Worm (Caenorhabditis elegans): ENCODE measurements around the gene srx-44.
A peak's percentile ranks its signal among the peaks of the same experiment; 100 is the strongest.

The srx-44 gene

DNA sequence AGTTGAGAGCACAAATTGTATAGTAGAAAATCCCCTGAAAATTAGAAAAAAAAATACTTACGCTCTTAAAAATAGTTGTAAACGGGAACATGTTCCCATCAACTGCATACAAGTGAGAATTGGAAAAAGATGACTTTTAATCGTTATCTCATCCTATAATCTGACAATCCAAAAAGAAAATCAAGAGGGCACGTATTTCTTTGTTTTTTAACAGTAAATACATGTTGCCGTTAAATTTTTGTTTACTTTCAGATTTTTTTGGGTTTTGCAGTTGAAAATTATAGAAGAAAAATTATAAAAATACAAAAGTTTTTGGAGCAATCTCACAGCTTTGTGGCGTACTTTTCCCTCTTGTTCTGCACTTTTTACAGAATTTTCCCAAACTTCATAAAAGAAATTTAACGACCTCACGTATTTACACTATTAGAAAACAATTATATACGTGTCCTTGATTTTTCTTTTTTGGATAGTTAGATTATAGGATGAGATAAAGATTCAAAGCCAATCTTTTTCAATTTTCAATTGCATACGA lies 23.4 kb upstream of the srx-44 start, which contains the start of the genes C06C6.9 and C06C6.8:
TSS of gene C06C6.9 (minus strand) at position 101 of the 532 bp plus-strand sequence.
TSS of gene C06C6.8 (plus strand) at position 482 of the 532 bp plus-strand sequence.
- TF ChIP-seq klf-2 (GFP tag; conservative IDR thresholded peaks at IDR 0.05) (no peak), ref-1 (GFP tag; conservative IDR thresholded peaks at IDR 0.05) (no peak), cog-1 (tag; optimal IDR thresholded peaks at IDR 0.05) (no peak), med-1 (GFP tag; optimal IDR thresholded peaks at IDR 0.05; ENCODE audit: insufficient read depth) (no peak), tab-1 (GFP tag; IDR thresholded peaks at IDR 0.05) (no peak), ztf-23 (GFP tag; IDR thresholded peaks at IDR 0.05) (no peak), ztf-29 (GFP tag; IDR thresholded peaks at IDR 0.05) (no peak), T22C8.4 (GFP tag; IDR thresholded peaks at IDR 0.05) (no peak), flt-1 (GFP tag; IDR thresholded peaks at IDR 0.05) (no peak)

DNA sequence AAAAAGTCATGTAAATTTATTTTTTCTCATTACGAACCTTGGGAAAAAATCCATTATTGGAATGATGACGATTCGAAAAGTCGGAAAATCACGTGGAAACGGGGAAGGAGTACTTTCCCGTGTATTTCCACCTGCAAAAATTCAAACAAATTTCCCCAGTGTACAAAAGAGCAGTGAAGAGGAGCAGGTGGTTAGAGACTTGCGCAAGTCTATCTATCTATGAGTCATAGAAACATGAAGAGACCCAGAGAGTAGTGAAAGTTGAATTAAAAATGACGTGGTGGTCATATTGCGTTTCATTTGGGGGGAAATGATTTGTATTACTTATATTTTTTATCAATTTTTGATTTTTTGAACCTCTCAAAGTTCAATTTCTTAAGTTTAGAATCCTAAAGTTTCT lies 19.7 kb upstream of the srx-44 start, which contains the start of gene nhr-50:
TSS of gene nhr-50 (minus strand) at position 199 of the 400 bp plus-strand sequence.
- TF ChIP-seq med-1 (GFP tag; optimal IDR thresholded peaks at IDR 0.05; ENCODE audit: insufficient read depth) (no peak), ref-1 (GFP tag; conservative IDR thresholded peaks at IDR 0.05) (no peak), flt-1 (GFP tag; IDR thresholded peaks at IDR 0.05) (no peak), ztf-23 (GFP tag; IDR thresholded peaks at IDR 0.05) (no peak), cog-1 (tag; optimal IDR thresholded peaks at IDR 0.05) (no peak), ztf-29 (GFP tag; IDR thresholded peaks at IDR 0.05) (no peak), T22C8.4 (GFP tag; IDR thresholded peaks at IDR 0.05) (no peak), klf-2 (GFP tag; conservative IDR thresholded peaks at IDR 0.05) (no peak), tab-1 (GFP tag; IDR thresholded peaks at IDR 0.05) (no peak)

ce11 chrV:16002288-16002687 lies 17.9 kb upstream of the srx-44 start, which contains the start of gene nhr-63:
Gene nhr-63, plus strand, starts transcription at chrV:16002588.
- TF ChIP-seq tab-1 (GFP tag; IDR thresholded peaks at IDR 0.05) (no peak), T22C8.4 (GFP tag; IDR thresholded peaks at IDR 0.05) (no peak), ztf-23 (GFP tag; IDR thresholded peaks at IDR 0.05) (no peak), med-1 (GFP tag; optimal IDR thresholded peaks at IDR 0.05; ENCODE audit: insufficient read depth) (no peak), ref-1 (GFP tag; conservative IDR thresholded peaks at IDR 0.05) (no peak), ztf-29 (GFP tag; IDR thresholded peaks at IDR 0.05) (no peak), cog-1 (tag; optimal IDR thresholded peaks at IDR 0.05) (no peak), klf-2 (GFP tag; conservative IDR thresholded peaks at IDR 0.05) (no peak), flt-1 (GFP tag; IDR thresholded peaks at IDR 0.05) (no peak)

DNA sequence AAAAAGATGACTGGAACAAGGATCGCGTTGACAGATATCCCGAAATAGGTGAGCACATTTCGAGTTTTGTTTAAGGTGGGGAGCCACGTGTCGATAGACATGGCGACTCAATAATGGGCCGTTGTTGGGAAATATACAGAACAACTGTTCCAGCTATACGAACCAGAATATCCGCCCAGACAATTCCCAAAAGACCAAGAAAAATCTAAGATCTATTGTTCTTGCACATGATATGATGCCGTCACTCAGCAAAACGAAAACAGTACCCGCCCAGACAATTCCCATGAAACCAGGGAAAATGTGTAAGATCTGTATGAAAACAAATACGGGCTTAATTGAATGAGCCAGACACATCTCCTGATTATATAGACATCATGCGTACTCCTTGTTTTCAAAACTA lies 12.6 kb upstream of the srx-44 start, which contains the start of gene str-231:
TSS of gene str-231 (minus strand) at position 101 of the 400 bp plus-strand sequence.
- TF ChIP-seq ref-1 (GFP tag; conservative IDR thresholded peaks at IDR 0.05) (no peak), med-1 (GFP tag; optimal IDR thresholded peaks at IDR 0.05; ENCODE audit: insufficient read depth) (no peak), ztf-29 (GFP tag; IDR thresholded peaks at IDR 0.05) (no peak), tab-1 (GFP tag; IDR thresholded peaks at IDR 0.05) (no peak), klf-2 (GFP tag; conservative IDR thresholded peaks at IDR 0.05) (no peak), T22C8.4 (GFP tag; IDR thresholded peaks at IDR 0.05) (no peak)

- TF ChIP-seq med-1 (GFP tag; optimal IDR thresholded peaks at IDR 0.05; ENCODE audit: insufficient read depth) (no peak), T22C8.4 (GFP tag; IDR thresholded peaks at IDR 0.05) (no peak), ztf-23 (GFP tag; IDR thresholded peaks at IDR 0.05) (no peak)
Measured at ce11 chrV:16009564-16009963, 10.6 kb upstream of the srx-44 start, which contains the start of gene str-233. Gene str-233, minus strand, starts transcription at chrV:16009664.

- TF ChIP-seq ztf-23 (GFP tag; IDR thresholded peaks at IDR 0.05) = no peak
- no peak for TF ChIP-seq ztf-29 (GFP tag; IDR thresholded peaks at IDR 0.05)
- TF ChIP-seq klf-2 (GFP tag; conservative IDR thresholded peaks at IDR 0.05) = no peak
- TF ChIP-seq ref-1 (GFP tag; conservative IDR thresholded peaks at IDR 0.05) = no peak
- no peak for TF ChIP-seq cog-1 (tag; optimal IDR thresholded peaks at IDR 0.05)
- TF ChIP-seq med-1 (GFP tag; optimal IDR thresholded peaks at IDR 0.05; ENCODE audit: insufficient read depth) = no peak
- TF ChIP-seq tab-1 (GFP tag; IDR thresholded peaks at IDR 0.05) = no peak
- TF ChIP-seq T22C8.4 (GFP tag; IDR thresholded peaks at IDR 0.05) = no peak
- no peak for TF ChIP-seq flt-1 (GFP tag; IDR thresholded peaks at IDR 0.05)
Measured at ce11 chrV:16015652-16016051, 4.5 kb upstream of the srx-44 start, which contains the start of gene str-232. Gene str-232, minus strand, starts transcription at chrV:16015752.

DNA sequence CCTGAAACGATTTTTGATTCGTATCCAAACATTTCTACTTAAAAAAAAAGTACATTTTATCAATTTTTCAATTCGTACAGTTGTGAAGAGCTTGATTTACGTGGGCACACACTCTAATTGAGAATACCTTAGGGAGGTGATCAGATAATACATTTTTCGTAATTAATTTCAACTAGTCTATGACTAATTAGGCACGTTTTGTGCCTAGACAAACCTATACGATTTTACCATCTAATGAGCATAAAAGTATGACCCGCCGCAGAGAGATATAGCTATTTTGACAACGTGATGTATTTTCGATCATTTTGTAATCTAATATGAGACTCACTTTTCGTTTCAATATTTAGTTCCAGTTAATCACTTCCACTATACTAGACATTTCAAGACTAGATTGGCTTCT lies 3.2 kb upstream of the srx-44 start:
- TF ChIP-seq klf-2 (GFP tag; conservative IDR thresholded peaks at IDR 0.05) = no peak
- TF ChIP-seq med-1 (GFP tag; optimal IDR thresholded peaks at IDR 0.05; ENCODE audit: insufficient read depth) = no peak
- no peak for TF ChIP-seq ztf-23 (GFP tag; IDR thresholded peaks at IDR 0.05)
- no peak for TF ChIP-seq tab-1 (GFP tag; IDR thresholded peaks at IDR 0.05)
- TF ChIP-seq T22C8.4 (GFP tag; IDR thresholded peaks at IDR 0.05) = no peak
- no peak for TF ChIP-seq ref-1 (GFP tag; conservative IDR thresholded peaks at IDR 0.05)
- TF ChIP-seq cog-1 (tag; optimal IDR thresholded peaks at IDR 0.05) = no peak
- no peak for TF ChIP-seq flt-1 (GFP tag; IDR thresholded peaks at IDR 0.05)
- no peak for TF ChIP-seq ztf-29 (GFP tag; IDR thresholded peaks at IDR 0.05)

- TF ChIP-seq ztf-23 (GFP tag; IDR thresholded peaks at IDR 0.05) (no peak), ztf-29 (GFP tag; IDR thresholded peaks at IDR 0.05) (no peak), med-1 (GFP tag; optimal IDR thresholded peaks at IDR 0.05; ENCODE audit: insufficient read depth) (no peak), T22C8.4 (GFP tag; IDR thresholded peaks at IDR 0.05) (no peak), flt-1 (GFP tag; IDR thresholded peaks at IDR 0.05) (no peak), ref-1 (GFP tag; conservative IDR thresholded peaks at IDR 0.05) (no peak), klf-2 (GFP tag; conservative IDR thresholded peaks at IDR 0.05) (no peak), cog-1 (tag; optimal IDR thresholded peaks at IDR 0.05) (no peak), tab-1 (GFP tag; IDR thresholded peaks at IDR 0.05) (no peak)
Measured at ce11 chrV:16017671-16018070, 2.5 kb upstream of the srx-44 start, which contains the start of gene srx-43. Gene srx-43, plus strand, starts transcription at chrV:16017971.

DNA sequence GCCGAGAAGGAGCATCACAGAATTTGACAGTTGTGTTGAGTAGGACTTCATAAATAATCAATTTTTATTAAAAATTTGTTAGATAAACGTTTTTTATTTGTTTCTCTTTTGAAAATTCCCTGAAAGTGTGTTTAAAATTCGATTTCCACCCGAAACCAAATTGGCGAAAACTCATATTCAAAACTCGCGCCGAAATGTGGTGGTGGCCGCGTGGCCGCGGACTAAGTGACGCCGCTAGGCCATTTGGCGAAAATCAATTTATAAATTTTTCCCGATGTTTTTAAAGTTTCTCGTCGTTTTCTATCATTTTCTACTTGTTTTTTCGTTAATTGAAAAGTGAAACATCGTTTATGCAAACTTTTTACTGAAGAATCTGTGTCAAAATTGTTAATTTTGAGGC lies 2.5 kb downstream of the srx-44 start:
- no peak for TF ChIP-seq klf-2 (GFP tag; conservative IDR thresholded peaks at IDR 0.05)
- TF ChIP-seq flt-1 (GFP tag; IDR thresholded peaks at IDR 0.05) = peak; percentile 61
- TF ChIP-seq cog-1 (tag; optimal IDR thresholded peaks at IDR 0.05) = peak; percentile 30
- 0 out of 2 replicates have a peak, but pooled peaks have one; percentile 40 for TF ChIP-seq ztf-23 (GFP tag; IDR thresholded peaks at IDR 0.05)

DNA sequence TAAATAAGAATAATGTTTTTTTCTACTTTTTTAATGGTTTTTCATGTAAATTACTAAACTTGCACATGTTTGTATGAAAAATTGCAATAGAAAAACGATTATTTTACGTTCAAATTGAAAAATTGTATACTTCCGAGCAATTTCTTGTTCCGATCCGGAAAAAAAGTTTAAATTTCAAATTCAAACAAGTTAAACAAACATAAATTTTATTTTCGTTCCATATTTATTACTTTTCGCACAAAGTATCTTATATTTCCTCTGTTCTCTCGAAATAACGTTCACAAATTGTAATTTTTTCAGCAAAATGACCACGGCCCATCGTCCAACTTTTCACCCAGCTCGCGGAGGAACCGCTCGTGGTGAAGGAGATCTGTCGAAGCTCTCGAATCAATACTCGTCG lies 2.9 kb downstream of the srx-44 start, which contains the start of gene cwc-15:
TSS of gene cwc-15 (plus strand) at position 301 of the 400 bp plus-strand sequence.
- no peak for TF ChIP-seq T22C8.4 (GFP tag; IDR thresholded peaks at IDR 0.05)
- TF ChIP-seq tab-1 (GFP tag; IDR thresholded peaks at IDR 0.05) = no peak
- no peak for TF ChIP-seq ztf-23 (GFP tag; IDR thresholded peaks at IDR 0.05)
- TF ChIP-seq flt-1 (GFP tag; IDR thresholded peaks at IDR 0.05) = no peak
- TF ChIP-seq klf-2 (GFP tag; conservative IDR thresholded peaks at IDR 0.05) = no peak
- TF ChIP-seq ref-1 (GFP tag; conservative IDR thresholded peaks at IDR 0.05) = no peak
- no peak for TF ChIP-seq med-1 (GFP tag; optimal IDR thresholded peaks at IDR 0.05; ENCODE audit: insufficient read depth)
- TF ChIP-seq ztf-29 (GFP tag; IDR thresholded peaks at IDR 0.05) = no peak
- TF ChIP-seq cog-1 (tag; optimal IDR thresholded peaks at IDR 0.05) = no peak

All from whole organism, midembryonic.